Worm (Caenorhabditis elegans): ENCODE results near the gene ZC239.3.

ce11 chrII:3225780-3226179 lies 9.9 kb downstream of the ZC239.3 start, which contains the start of gene ZC239.17:
- TF ChIP-seq dao-5 (tag; optimal IDR thresholded peaks at IDR 0.05) (no peak), him-1 (tag; optimal IDR thresholded peaks at IDR 0.05) (no peak)
